Fruit fly (Drosophila melanogaster) whole organism, embryonic: Measurements from ENCODE around the gene w-cup.
A peak's percentile ranks its signal among the peaks of the same experiment; 100 is the strongest.

Experiments used
- Bteb2 ChIP-seq: fragments of 200-800 bp; sonication (Bioruptor generic); optimal IDR thresholded peaks from 2 replicates; lab custom pipeline; 2016; ENCODE audit warnings: missing biosample characterization, missing genetic modification characterization
- CG10209 ChIP-seq: fragments of 200-800 bp; sonication (Bioruptor generic); optimal IDR thresholded peaks from 3 replicates; lab custom pipeline; 2017; ENCODE audit warnings: missing biosample characterization, mild to moderate bottlenecking, missing genetic modification characterization, missing genetic modification reagents
- CG1024 ChIP-seq: fragments of 200-800 bp; sonication (Bioruptor generic); IDR thresholded peaks from 2 replicates; pipeline ENCODE4 v1.3.6; 2022; ENCODE audit warnings: missing biosample characterization, missing genetic modification characterization
- CG10654 ChIP-seq: fragments of 200-800 bp; sonication (Bioruptor generic); optimal IDR thresholded peaks from 2 replicates; lab custom pipeline; 2016; ENCODE audit warnings: missing biosample characterization, missing genetic modification characterization
- CG11560 ChIP-seq: fragments of 200-800 bp; sonication (Bioruptor generic); IDR thresholded peaks from 3 replicates; pipeline ENCODE4 v1.3.6; 2022; ENCODE audit warnings: missing biosample characterization, missing genetic modification characterization
- CG13123 ChIP-seq: fragments of 200-800 bp; sonication (Bioruptor generic); optimal IDR thresholded peaks from 2 replicates; lab custom pipeline; 2016; ENCODE audit warnings: missing biosample characterization, missing genetic modification characterization
- CG13775 ChIP-seq: fragments of 200-800 bp; sonication (Bioruptor generic); optimal IDR thresholded peaks from 3 replicates; lab custom pipeline; 2017; ENCODE audit warnings: missing biosample characterization, mild to moderate bottlenecking, missing genetic modification characterization
- CG14050 ChIP-seq: fragments of 200-800 bp; sonication (Bioruptor generic); IDR thresholded peaks from 3 replicates; pipeline ENCODE4 v1.3.6; 2022; ENCODE audit warnings: missing biosample characterization, missing genetic modification characterization
- CG1529 ChIP-seq: fragments of 200-800 bp; sonication (Bioruptor generic); optimal IDR thresholded peaks from 3 replicates; lab custom pipeline; 2018; ENCODE audit warnings: missing biosample characterization, missing genetic modification characterization
- CG15514 ChIP-seq: fragments of 200-800 bp; sonication (Bioruptor generic); optimal IDR thresholded peaks from 3 replicates; lab custom pipeline; 2017; ENCODE audit warnings: missing biosample characterization, missing genetic modification characterization, mild to moderate bottlenecking, moderate library complexity, missing genetic modification reagents
- CG16779 ChIP-seq: fragments of 200-800 bp; sonication (Bioruptor generic); IDR thresholded peaks from 2 replicates; pipeline ENCODE4 v1.3.6; 2022; ENCODE audit warnings: missing biosample characterization, missing genetic modification characterization
- CG16813 ChIP-seq: fragments of 200-800 bp; sonication (Bioruptor generic); IDR thresholded peaks from 3 replicates; pipeline ENCODE4 v1.3.6; 2022; ENCODE audit warnings: missing biosample characterization, missing genetic modification characterization; ENCODE audit not compliant: partially characterized antibody
- CG17612 ChIP-seq: fragments of 200-800 bp; sonication (Bioruptor generic); IDR thresholded peaks from 2 replicates; pipeline ENCODE4 v1.3.6; 2022; ENCODE audit warnings: missing biosample characterization, missing genetic modification characterization
- CG17802 ChIP-seq: fragments of 200-800 bp; sonication (Bioruptor generic); optimal IDR thresholded peaks from 2 replicates; lab custom pipeline; 2018; ENCODE audit warnings: missing biosample characterization, mild to moderate bottlenecking, missing genetic modification characterization, moderate library complexity
- CG18011 ChIP-seq: fragments of 200-800 bp; sonication (Bioruptor generic); optimal IDR thresholded peaks from 2 replicates; lab custom pipeline; 2017; ENCODE audit warnings: missing biosample characterization, missing genetic modification characterization, mild to moderate bottlenecking, moderate library complexity, missing genotype
- CG18764 ChIP-seq: fragments of 200-800 bp; sonication (Bioruptor generic); optimal IDR thresholded peaks from 3 replicates; lab custom pipeline; 2016; ENCODE audit warnings: missing biosample characterization, missing genetic modification characterization
- CG2199 ChIP-seq: fragments of 200-800 bp; sonication (Bioruptor generic); IDR thresholded peaks from 3 replicates; pipeline ENCODE4 v1.3.6; 2022; ENCODE audit warnings: missing biosample characterization, missing genetic modification characterization
- CG30020 ChIP-seq: fragments of 200-800 bp; optimal IDR thresholded peaks from 2 replicates; lab custom pipeline; 2019; ENCODE audit warnings: missing biosample characterization, mild to moderate bottlenecking, missing genetic modification characterization, moderate library complexity
- CG32532 ChIP-seq: fragments of 200-800 bp; sonication (Bioruptor generic); IDR thresholded peaks from 2 replicates; pipeline ENCODE4 v1.3.6; 2022; ENCODE audit warnings: missing biosample characterization, missing genetic modification characterization
- CG32767 ChIP-seq: fragments of 200-800 bp; sonication (Bioruptor generic); IDR thresholded peaks from 2 replicates; pipeline ENCODE4 v1.3.6; 2022; ENCODE audit warnings: missing biosample characterization, missing genetic modification characterization
- CG33557 ChIP-seq: fragments of 200-800 bp; sonication (Bioruptor generic); optimal IDR thresholded peaks from 2 replicates; lab custom pipeline; 2019; ENCODE audit warnings: missing biosample characterization, mild to moderate bottlenecking, missing genetic modification characterization, moderate library complexity
- CG34422 ChIP-seq: fragments of 200-800 bp; sonication (Bioruptor generic); IDR thresholded peaks from 3 replicates; pipeline ENCODE4 v1.3.6; 2022; ENCODE audit warnings: missing biosample characterization, missing genetic modification characterization
- CG3838 ChIP-seq: fragments of 200-800 bp; sonication (Bioruptor generic); optimal IDR thresholded peaks from 3 replicates; lab custom pipeline; 2016; ENCODE audit warnings: missing biosample characterization, missing genetic modification characterization
- CG3847 ChIP-seq: fragments of 200-800 bp; sonication (Bioruptor generic); IDR thresholded peaks from 2 replicates; pipeline ENCODE4 v1.3.6; 2022; ENCODE audit warnings: missing biosample characterization, missing genetic modification characterization
- CG8478 ChIP-seq: fragments of >200 bp; optimal IDR thresholded peaks from 2 replicates; lab custom pipeline; 2018
- Camta ChIP-seq: fragments of 200-800 bp; sonication (Bioruptor generic); optimal IDR thresholded peaks from 2 replicates; lab custom pipeline; 2016; ENCODE audit warnings: missing biosample characterization, missing genetic modification characterization
- CoRest ChIP-seq: fragments of 200-800 bp; sonication (Bioruptor generic); optimal IDR thresholded peaks from 3 replicates; lab custom pipeline; 2018; ENCODE audit warnings: missing biosample characterization, mild to moderate bottlenecking, missing genetic modification characterization, moderate library complexity
- Doc2 ChIP-seq: fragments of 200-800 bp; sonication (Bioruptor generic); IDR thresholded peaks from 2 replicates; pipeline ENCODE4 v1.3.6; 2022; ENCODE audit warnings: missing biosample characterization, missing genetic modification characterization
- Doc3 ChIP-seq: fragments of 200-800 bp; sonication (Bioruptor generic); IDR thresholded peaks from 3 replicates; pipeline ENCODE4 v1.3.6; 2022; ENCODE audit warnings: missing biosample characterization, missing genetic modification characterization; ENCODE audit not compliant: partially characterized antibody
- ERR ChIP-seq: fragments of 200-800 bp; sonication (Bioruptor generic); optimal IDR thresholded peaks from 2 replicates; lab custom pipeline; 2016; ENCODE audit warnings: missing biosample characterization, missing genetic modification characterization
- Eip74EF ChIP-seq, 2 experiments: fragments of 200-800 bp in 1 of 2; fragments of >200 bp in 1 of 2; sonication (Bioruptor generic) in 1 of 2; optimal IDR thresholded peaks; 2 replicates each; lab custom pipeline; 2017 to 2019; ENCODE audit warnings: missing biosample characterization in 2 of 2, missing genetic modification characterization in 2 of 2, mild to moderate bottlenecking in 1 of 2, moderate library complexity in 1 of 2
- HLHmδ ChIP-seq: fragments of 200-800 bp; sonication (Bioruptor generic); optimal IDR thresholded peaks from 2 replicates; lab custom pipeline; 2018; ENCODE audit warnings: missing biosample characterization, mild to moderate bottlenecking, missing genetic modification characterization, moderate library complexity
- Jarid2 ChIP-seq: fragments of 200-800 bp; sonication (Bioruptor generic); optimal IDR thresholded peaks from 3 replicates; lab custom pipeline; 2017; ENCODE audit warnings: mild to moderate bottlenecking, missing biosample characterization, missing genetic modification reagents, missing genetic modification characterization
- NK7.1 ChIP-seq: fragments of 200-800 bp; sonication (Bioruptor generic); optimal IDR thresholded peaks from 3 replicates; lab custom pipeline; 2016; ENCODE audit warnings: missing biosample characterization, missing genetic modification characterization
- PHDP ChIP-seq: fragments of 200-800 bp; sonication (Bioruptor generic); optimal IDR thresholded peaks from 3 replicates; lab custom pipeline; 2018; ENCODE audit warnings: missing biosample characterization, mild to moderate bottlenecking, missing genetic modification characterization, moderate library complexity
- Sox102F ChIP-seq: fragments of 200-800 bp; sonication (Bioruptor generic); optimal IDR thresholded peaks from 2 replicates; lab custom pipeline; 2018; ENCODE audit warnings: missing biosample characterization, mild to moderate bottlenecking, missing genetic modification characterization, moderate library complexity
- ap ChIP-seq: fragments of 200-800 bp; sonication (Bioruptor generic); IDR thresholded peaks from 2 replicates; pipeline ENCODE4 v1.3.6; 2022; ENCODE audit warnings: missing biosample characterization, missing genetic modification characterization
- ato ChIP-seq: fragments of 200-800 bp; sonication (Bioruptor generic); IDR thresholded peaks from 2 replicates; pipeline ENCODE4 v1.3.6; 2022; ENCODE audit warnings: missing biosample characterization, missing genetic modification characterization; ENCODE audit not compliant: partially characterized antibody
- az2 ChIP-seq: fragments of 200-800 bp; sonication (Bioruptor generic); optimal IDR thresholded peaks from 3 replicates; lab custom pipeline; 2016; ENCODE audit warnings: missing biosample characterization, missing genetic modification characterization
- bowl ChIP-seq: fragments of 200-800 bp; sonication (Bioruptor generic); IDR thresholded peaks from 2 replicates; pipeline ENCODE4 v1.3.6; 2022; ENCODE audit warnings: missing biosample characterization, missing genetic modification characterization
- chm ChIP-seq: fragments of 200-800 bp; sonication (Bioruptor generic); IDR thresholded peaks from 2 replicates; pipeline ENCODE4 v1.3.6; 2022; ENCODE audit warnings: missing biosample characterization, missing genetic modification characterization
- corto ChIP-seq: fragments of 200-800 bp; sonication (Bioruptor generic); optimal IDR thresholded peaks from 2 replicates; lab custom pipeline; 2016; ENCODE audit warnings: missing biosample characterization, mild to moderate bottlenecking, missing genetic modification characterization, moderate library complexity
- fru ChIP-seq: fragments of >200 bp; optimal IDR thresholded peaks from 2 replicates; lab custom pipeline; 2017
- ham ChIP-seq: fragments of 200-800 bp; sonication (Bioruptor generic); IDR thresholded peaks from 2 replicates; pipeline ENCODE4 v1.3.6; 2022; ENCODE audit warnings: missing biosample characterization, missing genetic modification characterization
- jing ChIP-seq: fragments of 200-800 bp; sonication (Bioruptor generic); optimal IDR thresholded peaks from 2 replicates; lab custom pipeline; 2018; ENCODE audit warnings: missing biosample characterization, mild to moderate bottlenecking, missing genetic modification characterization
- nmo ChIP-seq: fragments of 200-800 bp; sonication (Bioruptor generic); optimal IDR thresholded peaks from 2 replicates; lab custom pipeline; 2018; ENCODE audit warnings: missing biosample characterization, mild to moderate bottlenecking, missing genetic modification characterization, moderate library complexity
- otp ChIP-seq: fragments of 200-800 bp; sonication (Bioruptor generic); IDR thresholded peaks from 3 replicates; pipeline ENCODE4, ENCODE4 v1.3.6; 2022; ENCODE audit warnings: missing biosample characterization, missing genetic modification characterization
- peb ChIP-seq: fragments of 200-800 bp; sonication (Bioruptor generic); IDR thresholded peaks from 2 replicates; pipeline ENCODE4 v1.3.6; 2022; ENCODE audit warnings: missing biosample characterization, missing genetic modification characterization
- sr ChIP-seq: fragments of 200-800 bp; sonication (Bioruptor generic); IDR thresholded peaks from 3 replicates; pipeline ENCODE4 v1.3.6; 2022; ENCODE audit warnings: missing biosample characterization, missing genetic modification characterization
- unpg ChIP-seq: fragments of 200-800 bp; sonication (Bioruptor generic); optimal IDR thresholded peaks from 3 replicates; lab custom pipeline; 2018; ENCODE audit warnings: missing biosample characterization, mild to moderate bottlenecking, missing genetic modification characterization, moderate library complexity
- z ChIP-seq: fragments of 200-800 bp; sonication (Bioruptor generic); IDR thresholded peaks from 3 replicates; pipeline ENCODE4 v1.3.6; 2022; ENCODE audit warnings: missing biosample characterization, missing genetic modification characterization

The w-cup gene

DNA sequence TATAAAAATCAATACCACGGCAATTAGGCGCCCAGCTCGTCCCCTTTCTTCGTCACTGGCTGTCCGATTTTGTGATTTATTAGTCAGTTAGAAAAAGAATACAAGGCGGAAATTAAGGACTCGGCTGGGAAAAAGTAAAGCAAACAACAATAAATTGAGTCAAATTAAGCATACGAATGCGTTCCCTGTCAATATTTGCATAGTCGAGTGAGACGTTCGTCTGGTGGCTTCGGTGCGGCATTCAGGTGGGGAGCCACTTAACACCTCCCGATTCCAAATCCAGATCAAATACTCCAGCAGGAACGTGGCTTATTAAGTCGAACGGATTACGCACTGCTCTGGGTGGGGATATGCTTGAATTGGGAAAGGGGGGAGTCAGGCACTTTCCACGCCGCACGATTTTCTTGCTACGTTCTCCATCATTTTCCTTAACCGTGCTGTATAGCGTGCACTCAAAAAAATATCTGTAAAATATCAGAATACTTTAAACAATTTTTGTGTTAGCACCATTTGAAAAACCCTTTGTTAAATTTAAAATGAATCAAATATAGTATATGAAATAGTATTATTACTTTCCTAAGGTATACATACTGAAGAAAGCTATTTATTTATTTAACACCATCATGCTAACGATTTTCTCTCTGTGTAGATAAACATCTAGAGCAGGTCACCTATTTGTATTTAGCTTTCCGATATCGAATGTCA, 34.4 kb downstream of the w-cup start (continued):
- no peak for TF ChIP-seq CG3847 (GFP tag; lab: Robert Waterston, UW)
- no peak for TF ChIP-seq CG13123 (GFP tag; lab: Kevin White, UChicago)
- no peak for TF ChIP-seq CG16813 (GFP tag; lab: Robert Waterston, UW)
- TF ChIP-seq Eip74EF (GFP tag; optimal IDR thresholded peaks at IDR 0.05; lab: Kevin White, UChicago): peak in 1 of 2 experiments; percentile 52
- no peak for TF ChIP-seq CG1024 (GFP tag; lab: Robert Waterston, UW)
- TF ChIP-seq ERR (GFP tag; lab: Kevin White, UChicago): no peak
- no peak for TF ChIP-seq CG34422 (GFP tag; lab: Robert Waterston, UW)
- TF ChIP-seq chm (GFP tag; lab: Robert Waterston, UW): no peak
- 0 out of 3 replicates have a peak, but pooled peaks have one; percentile 34 for TF ChIP-seq z (GFP tag; lab: Robert Waterston, UW)
- peak; percentile 46 for TF ChIP-seq CG1529 (GFP tag; lab: Kevin White, UChicago)
- no peak for TF ChIP-seq sr (GFP tag; lab: Robert Waterston, UW)
- TF ChIP-seq Camta (GFP tag; lab: Kevin White, UChicago): no peak
- no peak for TF ChIP-seq Bteb2 (GFP tag; lab: Kevin White, UChicago)
- no peak for TF ChIP-seq Jarid2
- peak; percentile 56 for TF ChIP-seq CoRest (tag; lab: Kevin White, UChicago)
- no peak for TF ChIP-seq CG30020 (tag; lab: Kevin White, UChicago)
- peak; percentile 15; the same call in 1 of the 2 replicates for TF ChIP-seq peb (GFP tag; lab: Robert Waterston, UW)
- TF ChIP-seq CG32767 (GFP tag; lab: Robert Waterston, UW): no peak
- TF ChIP-seq jing (GFP tag; lab: Kevin White, UChicago): no peak
- TF ChIP-seq CG8478 (lab: Kevin White, UChicago): no peak
- peak; percentile 24 for TF ChIP-seq CG10209 (GFP tag; lab: Kevin White, UChicago)
- peak; percentile 71 for TF ChIP-seq PHDP
- TF ChIP-seq CG16779 (GFP tag; lab: Robert Waterston, UW): no peak
- peak; percentile 75 for TF ChIP-seq HLHmδ (GFP tag; lab: Kevin White, UChicago)
- TF ChIP-seq CG10654 (GFP tag; lab: Kevin White, UChicago): peak; percentile 16
- TF ChIP-seq CG17802 (tag; lab: Kevin White, UChicago): no peak
- TF ChIP-seq CG18011 (GFP tag; lab: Kevin White, UChicago): no peak
- peak; percentile 10 for TF ChIP-seq CG13775 (GFP tag; lab: Kevin White, UChicago)
- TF ChIP-seq az2 (GFP tag; lab: Kevin White, UChicago): peak; percentile 35
- peak; percentile 47 for TF ChIP-seq CG33557 (GFP tag; lab: Kevin White, UChicago)
- TF ChIP-seq CG14050 (GFP tag; lab: Robert Waterston, UW): no peak
- TF ChIP-seq CG2199: no peak
- TF ChIP-seq CG3838 (GFP tag; lab: Kevin White, UChicago): no peak
- no peak for TF ChIP-seq ham (GFP tag; lab: Robert Waterston, UW)
- no peak for TF ChIP-seq CG15514 (GFP tag; lab: Kevin White, UChicago)
- TF ChIP-seq ato (GFP tag; lab: Robert Waterston, UW): no peak
- TF ChIP-seq Sox102F (GFP tag; lab: Kevin White, UChicago): peak; percentile 81
- no peak for TF ChIP-seq otp (GFP tag; lab: Robert Waterston, UW)
- 0 out of 2 replicates have a peak, but pooled peaks have one; percentile 25 for TF ChIP-seq CG32532 (GFP tag; lab: Robert Waterston, UW)
- TF ChIP-seq nmo (GFP tag; lab: Kevin White, UChicago): peak; percentile 73
- no peak for TF ChIP-seq CG11560 (tag; lab: Robert Waterston, UW)
- no peak for TF ChIP-seq fru (lab: Kevin White, UChicago)
- no peak for TF ChIP-seq Doc3 (GFP tag; lab: Robert Waterston, UW)
- no peak for TF ChIP-seq corto (GFP tag; lab: Kevin White, UChicago)
- TF ChIP-seq NK7.1: no peak
- peak; percentile 5 for TF ChIP-seq CG18764 (GFP tag; lab: Kevin White, UChicago)
- peak; percentile 72 for TF ChIP-seq unpg (GFP tag; lab: Kevin White, UChicago)
- TF ChIP-seq Doc2 (GFP tag; lab: Robert Waterston, UW): no peak
- no peak for TF ChIP-seq CG17612
- TF ChIP-seq bowl (GFP tag; lab: Robert Waterston, UW): no peak
- TF ChIP-seq ap: peak; percentile 38
